Worm (Caenorhabditis elegans) whole organism, L1 larva: Measurements from ENCODE around the gene pbo-4.

ENCODE experiments used
- C16A3.4 ChIP-seq: fragments of 150-350 bp; optimal IDR thresholded peaks from 2 replicates; lab custom pipeline; 2014; ENCODE audit warnings: missing biosample characterization, missing genetic modification characterization
- Y116A8C.19 ChIP-seq: sonication (generic microtip); optimal IDR thresholded peaks from 2 replicates; lab custom pipeline; 2016; ENCODE audit warnings: missing compliant biosample characterization, missing genetic modification characterization, borderline replicate concordance
- blmp-1 ChIP-seq: fragments of 150-350 bp; optimal IDR thresholded peaks from 2 replicates; lab custom pipeline; 2014; ENCODE audit warnings: missing biosample characterization, missing genetic modification characterization
- ceh-82 ChIP-seq, 3 experiments: fragments of 150-350 bp in 1 of 3; sonication (generic microtip) in 2 of 3; optimal IDR thresholded peaks; 2 replicates each; lab custom pipeline; 2014 to 2017; ENCODE audit warnings: missing biosample characterization in 3 of 3, missing genetic modification characterization in 3 of 3
- ces-1 ChIP-seq: fragments of 150-350 bp; optimal IDR thresholded peaks from 2 replicates; lab custom pipeline; 2014; ENCODE audit warnings: missing biosample characterization, missing genetic modification reagents, missing genetic modification characterization
- efl-1 ChIP-seq, 4 experiments: fragments of 150-350 bp; optimal IDR thresholded peaks in 3 of 4; peaks in 1 of 4; 1 replicate in 1 of 4; 2 replicates in 3 of 4; lab custom pipeline; 2014; ENCODE audit warnings: missing biosample characterization in 2 of 4, missing genetic modification characterization in 2 of 4, missing genetic modification reagents in 2 of 4
- egl-13 ChIP-seq: sonication (generic microtip); optimal IDR thresholded peaks from 2 replicates; lab custom pipeline; 2016; ENCODE audit warnings: missing genotype, missing genetic modification reagents, missing genetic modification characterization, missing compliant biosample characterization
- egl-27 ChIP-seq, 2 experiments: fragments of 150-350 bp in 1 of 2; sonication (generic microtip); optimal IDR thresholded peaks; 3 replicates each; lab custom pipeline; 2017 to 2018; ENCODE audit warnings: missing biosample characterization in 2 of 2, missing genetic modification characterization in 2 of 2, missing genetic modification reagents in 2 of 2
- elt-2 ChIP-seq: sonication (generic microtip); optimal IDR thresholded peaks from 2 replicates; lab custom pipeline; 2016; ENCODE audit warnings: missing genetic modification characterization, mild to moderate bottlenecking, inconsistent platforms, missing compliant biosample characterization, missing genetic modification reagents
- elt-3 ChIP-seq, 6 experiments: fragments of 150-350 bp in 1 of 6; sonication (generic microtip); optimal IDR thresholded peaks; 2 replicates each; lab custom pipeline; 2017 to 2018; ENCODE audit warnings: missing biosample characterization in 6 of 6, missing genetic modification characterization in 6 of 6, inconsistent platforms in 1 of 6
- grh-1 ChIP-seq: fragments of 200-800 bp; sonication (Bioruptor generic); IDR thresholded peaks from 2 replicates; pipeline ENCODE4 v1.3.6; 2022; ENCODE audit warnings: missing genetic modification reagents, missing genetic modification characterization, missing compliant biosample characterization
- hlh-4 ChIP-seq: sonication (generic microtip); optimal IDR thresholded peaks from 2 replicates; lab custom pipeline; 2016; ENCODE audit warnings: mild to moderate bottlenecking, missing genetic modification characterization, missing compliant biosample characterization
- lin-13 ChIP-seq: fragments of 150-350 bp; optimal IDR thresholded peaks from 2 replicates; lab custom pipeline; 2014; ENCODE audit warnings: missing biosample characterization, missing genetic modification reagents, missing genetic modification characterization
- lin-14 ChIP-seq: fragments of 200-800 bp; sonication (Bioruptor generic); optimal IDR thresholded peaks from 2 replicates; lab custom pipeline; 2018; ENCODE audit warnings: mild to moderate bottlenecking, missing genetic modification characterization, moderate library complexity, missing compliant biosample characterization
- lin-35 ChIP-seq, 2 experiments: fragments of 150-350 bp; optimal IDR thresholded peaks; 2 replicates each; lab custom pipeline; 2014; ENCODE audit warnings: missing biosample characterization in 2 of 2, missing genetic modification characterization in 2 of 2, missing genetic modification reagents in 2 of 2
- lin-39 ChIP-seq: fragments of 150-350 bp; optimal IDR thresholded peaks from 2 replicates; lab custom pipeline; 2014; ENCODE audit warnings: missing biosample characterization, missing genetic modification reagents, missing genetic modification characterization
- lsy-2 ChIP-seq, 2 experiments: fragments of 150-350 bp; optimal IDR thresholded peaks; 2 replicates each; lab custom pipeline; 2014; ENCODE audit warnings: missing biosample characterization in 2 of 2, missing genetic modification characterization in 2 of 2
- mef-2 ChIP-seq: fragments of 150-350 bp; optimal IDR thresholded peaks from 2 replicates; lab custom pipeline; 2014; ENCODE audit warnings: missing biosample characterization, missing genetic modification characterization
- mep-1 ChIP-seq: fragments of 150-350 bp; optimal IDR thresholded peaks from 2 replicates; lab custom pipeline; 2014; ENCODE audit warnings: missing biosample characterization, missing genetic modification characterization
- nhr-11 ChIP-seq: fragments of 150-350 bp; optimal IDR thresholded peaks from 2 replicates; lab custom pipeline; 2014; ENCODE audit warnings: missing biosample characterization, missing genetic modification characterization
- nhr-20 ChIP-seq: sonication (generic microtip); optimal IDR thresholded peaks from 2 replicates; lab custom pipeline; 2016; ENCODE audit warnings: mild to moderate bottlenecking, missing genetic modification characterization, missing compliant biosample characterization
- nhr-28 ChIP-seq: fragments of 150-350 bp; optimal IDR thresholded peaks from 2 replicates; lab custom pipeline; 2014; ENCODE audit warnings: missing biosample characterization, missing genetic modification characterization
- nhr-76 ChIP-seq: sonication (generic microtip); optimal IDR thresholded peaks from 2 replicates; lab custom pipeline; 2017; ENCODE audit warnings: missing biosample characterization, missing genetic modification characterization
- nhr-90 ChIP-seq: sonication (generic microtip); optimal IDR thresholded peaks from 2 replicates; lab custom pipeline; 2016; ENCODE audit warnings: mild to moderate bottlenecking, missing genetic modification characterization, missing compliant biosample characterization; ENCODE audit not compliant: poor library complexity
- pax-3 ChIP-seq: fragments of 200-800 bp; sonication (Bioruptor generic); optimal IDR thresholded peaks from 2 replicates; lab custom pipeline; 2018; ENCODE audit warnings: mild to moderate bottlenecking, missing genetic modification characterization, moderate library complexity, missing compliant biosample characterization
- pqm-1 ChIP-seq: sonication (generic microtip); optimal IDR thresholded peaks from 3 replicates; lab custom pipeline; 2017; ENCODE audit warnings: missing biosample characterization, missing genetic modification characterization
- sptf-1 ChIP-seq: fragments of 150-350 bp; optimal IDR thresholded peaks from 2 replicates; lab custom pipeline; 2014; ENCODE audit warnings: missing biosample characterization, missing genetic modification characterization
- sup-37 ChIP-seq: fragments of 200-800 bp; sonication (Bioruptor generic); optimal IDR thresholded peaks from 2 replicates; lab custom pipeline; 2018; ENCODE audit warnings: mild to moderate bottlenecking, missing genetic modification characterization, missing compliant biosample characterization
- xbp-1 ChIP-seq: sonication (generic microtip); optimal IDR thresholded peaks from 2 replicates; lab custom pipeline; 2016; ENCODE audit warnings: missing genetic modification characterization, missing compliant biosample characterization
- ztf-11 ChIP-seq, 2 experiments: sonication (generic microtip); optimal IDR thresholded peaks; 2 replicates each; lab custom pipeline; 2016 to 2017; ENCODE audit warnings: missing genetic modification characterization in 2 of 2, missing biosample characterization in 1 of 2, missing compliant biosample characterization in 1 of 2
- ztf-4 ChIP-seq: fragments of 150-350 bp; optimal IDR thresholded peaks from 2 replicates; lab custom pipeline; 2014; ENCODE audit warnings: missing biosample characterization, missing genetic modification characterization

pbo-4 gene

DNA sequence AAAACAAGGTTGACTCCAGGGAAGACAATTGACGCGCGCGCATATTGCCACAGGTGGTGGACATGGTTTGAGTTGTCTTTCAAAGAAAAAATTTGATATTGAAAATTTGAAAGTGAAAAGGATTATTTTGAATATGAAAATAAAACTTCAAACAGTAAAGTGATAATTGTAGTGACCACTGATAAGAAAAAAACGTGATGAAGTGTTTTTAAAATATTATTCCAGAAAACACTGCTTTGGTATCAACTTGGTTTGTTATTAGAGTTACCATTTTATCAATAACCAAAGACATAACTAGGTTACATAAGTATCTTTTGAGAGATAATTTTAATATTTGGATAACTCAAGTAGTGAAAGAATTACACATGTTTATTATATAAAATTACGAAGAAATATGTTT is 37.7 kb upstream of the pbo-4 start:
- TF ChIP-seq lin-35 (GFP tag; optimal IDR thresholded peaks at IDR 0.05; lab: Kevin White, UChicago), result no peak
- TF ChIP-seq elt-2 (tag; lab: Kevin White, UChicago), result peak; percentile 43

DNA sequence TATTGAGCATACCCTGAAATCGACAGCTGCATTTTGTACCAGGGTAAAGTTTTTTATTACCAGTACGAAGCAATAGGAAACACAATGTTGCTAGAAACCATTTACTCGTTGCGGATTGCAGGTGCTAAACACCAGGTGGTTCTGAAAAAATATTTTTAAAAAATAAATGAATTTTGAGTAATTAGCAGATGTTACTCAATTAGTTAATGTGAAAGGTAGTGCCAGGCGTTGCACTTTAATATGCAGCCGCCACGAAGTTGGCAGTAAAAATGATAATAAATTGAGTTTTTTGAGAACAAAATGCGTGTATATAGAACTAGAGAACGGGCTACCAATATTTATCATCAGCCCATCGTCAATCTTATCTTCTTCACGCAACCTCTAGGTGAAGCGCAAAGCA is 34.3 kb upstream of the pbo-4 start, which contains the start of gene nstp-9:
TSS of gene nstp-9 (minus strand) at position 101 of the 400 bp plus-strand sequence.
- TF ChIP-seq hlh-4 (tag; lab: Kevin White, UChicago), result peak; percentile 81
- no peak for TF ChIP-seq efl-1 (optimal IDR thresholded peaks at IDR 0.05; lab: Kevin White, UChicago)
- TF ChIP-seq efl-1 (GFP tag; optimal IDR thresholded peaks at IDR 0.05 in 1 of 2; lab: Kevin White, UChicago), result peak in 1 of 2 experiments; percentile 12
- no peak for TF ChIP-seq ztf-4 (tag; lab: Kevin White, UChicago)

DNA sequence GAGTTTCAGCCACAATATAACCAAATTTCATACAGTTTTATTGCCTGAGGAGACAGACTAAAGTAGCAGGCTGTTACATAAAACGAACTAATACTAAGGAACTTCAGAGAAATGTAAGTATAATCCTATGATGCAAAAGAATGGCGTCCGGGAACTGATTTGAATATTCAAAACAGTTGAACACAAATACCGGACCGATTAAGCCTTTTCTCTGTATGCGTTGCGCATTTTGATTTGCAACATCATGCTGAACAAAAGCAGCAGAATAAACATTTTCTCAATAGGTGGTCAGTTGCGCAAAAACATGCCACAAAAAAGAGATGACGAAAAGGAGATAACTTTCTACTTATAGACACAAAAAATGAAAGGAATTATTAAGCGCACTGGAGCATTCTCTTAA is 29.9 kb upstream of the pbo-4 start:
- no peak for TF ChIP-seq ztf-11 (tag; optimal IDR thresholded peaks at IDR 0.05; lab: Kevin White, UChicago)
- no peak for TF ChIP-seq sptf-1
- no peak for TF ChIP-seq nhr-11 (tag; lab: Kevin White, UChicago)
- no peak for TF ChIP-seq pax-3 (tag; lab: Kevin White, UChicago)
- TF ChIP-seq nhr-90, result no peak
- TF ChIP-seq mef-2 (tag; lab: Kevin White, UChicago), result no peak

DNA sequence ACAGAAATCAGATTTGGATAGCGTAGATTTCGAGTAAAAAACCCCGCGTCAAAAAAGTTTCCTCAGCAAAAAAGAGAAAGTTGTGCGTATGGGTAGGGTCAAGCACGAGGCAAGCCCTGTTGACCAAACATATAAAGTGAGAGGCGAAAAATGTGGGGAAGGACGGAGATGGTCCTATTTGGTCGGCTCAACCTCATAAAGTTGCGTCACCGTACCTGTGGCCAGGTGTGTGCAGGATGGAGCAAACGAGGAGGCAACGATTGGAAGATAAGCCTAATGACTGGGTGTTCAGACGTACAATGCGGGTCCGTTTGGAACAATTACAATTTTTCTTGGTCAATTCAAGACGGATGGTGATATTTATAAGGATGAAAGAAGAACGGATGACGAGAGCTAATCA is 26.8 kb upstream of the pbo-4 start:
- no peak for TF ChIP-seq elt-3 (tag; optimal IDR thresholded peaks at IDR 0.05; lab: Kevin White, UChicago)
- no peak for TF ChIP-seq grh-1
- TF ChIP-seq Y116A8C.19, result no peak
- TF ChIP-seq ceh-82 (tag; optimal IDR thresholded peaks at IDR 0.05; lab: Kevin White, UChicago), result no peak
- TF ChIP-seq egl-13, result no peak
- no peak for TF ChIP-seq xbp-1 (tag; lab: Kevin White, UChicago)
- TF ChIP-seq C16A3.4 (tag; lab: Kevin White, UChicago), result no peak
- TF ChIP-seq mep-1 (tag; lab: Kevin White, UChicago), result no peak
- TF ChIP-seq nhr-76 (tag; lab: Kevin White, UChicago), result no peak
- TF ChIP-seq ces-1 (GFP tag; lab: Kevin White, UChicago), result no peak
- no peak for TF ChIP-seq nhr-28 (tag; lab: Kevin White, UChicago)
- TF ChIP-seq egl-27 (tag; optimal IDR thresholded peaks at IDR 0.05; lab: Kevin White, UChicago), result no peak
- TF ChIP-seq, all 84 proteins: peak for 0

DNA sequence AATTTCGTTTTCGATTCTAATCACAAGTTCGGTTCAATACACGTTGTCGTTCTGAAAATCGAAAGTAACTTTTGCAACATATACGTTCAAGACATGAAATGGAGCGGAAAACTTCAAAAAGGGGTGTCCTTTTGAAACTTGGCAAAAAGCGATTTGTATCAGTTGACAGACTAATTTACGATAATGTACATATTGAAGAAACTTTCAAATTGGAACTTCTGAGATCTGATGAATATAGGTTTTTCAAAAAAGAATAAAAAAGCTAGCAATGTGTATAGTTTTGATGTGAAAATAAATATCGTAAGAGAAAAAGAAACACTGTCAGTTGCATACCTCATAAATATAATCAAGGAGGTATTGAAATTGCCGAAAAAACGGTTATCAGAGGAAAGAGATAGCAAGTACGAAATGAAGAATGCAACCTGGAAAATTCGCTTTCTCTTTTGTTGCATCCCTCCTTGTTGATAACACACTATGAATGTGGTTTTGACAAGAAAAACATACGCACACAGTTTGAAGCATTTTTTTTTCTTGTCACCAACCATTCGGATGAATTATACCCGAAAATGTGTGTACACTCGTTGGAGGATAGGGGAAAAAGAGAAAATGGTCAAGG is 24.9 kb upstream of the pbo-4 start, which contains the start of gene dgn-1:
TSS of gene dgn-1 (minus strand) at position 51 of the 616 bp plus-strand sequence.
- TF ChIP-seq lin-39 (tag; lab: Kevin White, UChicago) (no peak), lsy-2 (tag; optimal IDR thresholded peaks at IDR 0.05; lab: Kevin White, UChicago) (no peak), elt-2 (tag; lab: Kevin White, UChicago) (peak; percentile 58), blmp-1 (tag; lab: Kevin White, UChicago) (peak; percentile 66), lin-13 (GFP tag; lab: Kevin White, UChicago) (no peak), elt-3 (tag; optimal IDR thresholded peaks at IDR 0.05; lab: Kevin White, UChicago) (no peak), lin-14 (GFP tag; lab: Kevin White, UChicago) (peak; percentile 46), pqm-1 (tag; lab: Kevin White, UChicago) (peak; percentile 37), lin-35 (GFP tag; optimal IDR thresholded peaks at IDR 0.05; lab: Kevin White, UChicago) (peak in 1 of 2 experiments; percentile 12), nhr-20 (tag; lab: Kevin White, UChicago) (peak; percentile 1)

DNA sequence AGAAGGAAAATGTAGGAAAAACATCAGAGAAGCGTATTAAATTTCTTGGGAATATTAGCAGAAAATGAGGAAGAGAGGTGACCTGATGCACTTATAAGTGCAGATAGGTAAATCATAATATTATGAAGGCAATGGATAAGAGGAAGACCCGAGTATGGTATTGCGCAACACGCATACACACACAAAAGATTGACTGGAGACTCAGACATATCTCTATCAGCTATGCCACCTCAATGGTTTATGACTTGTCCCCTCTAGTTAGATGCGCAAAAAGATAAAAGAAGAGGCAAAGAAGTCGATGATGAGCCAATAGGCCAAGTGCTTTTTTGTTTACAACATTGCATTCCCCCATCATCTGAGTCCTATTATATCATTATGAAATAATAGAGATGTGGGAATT is 21.8 kb upstream of the pbo-4 start:
- TF ChIP-seq lin-14 (GFP tag; lab: Kevin White, UChicago), result peak; percentile 1
- no peak for TF ChIP-seq sup-37 (GFP tag; lab: Kevin White, UChicago)
